Fruit fly (Drosophila melanogaster): ENCODE results near the gene fzr.

The fzr gene

dm6 chrX:4677427-4677826 is 1.9 kb downstream of the fzr start (continued):
- no peak for TF ChIP-seq CG6854 (GFP tag; optimal IDR thresholded peaks at IDR 0.05)
- TF ChIP-seq ham (GFP tag; IDR thresholded peaks at IDR 0.05), result no peak
- TF ChIP-seq CG7839 (tag; optimal IDR thresholded peaks at IDR 0.05), result no peak
- no peak for TF ChIP-seq seq (GFP tag; IDR thresholded peaks at IDR 0.05)
- TF ChIP-seq CG15479 (GFP tag; optimal IDR thresholded peaks at IDR 0.05), result peak; percentile 26
- TF ChIP-seq Max (GFP tag; optimal IDR thresholded peaks at IDR 0.05), result no peak
- TF ChIP-seq Hsf (GFP tag; optimal IDR thresholded peaks at IDR 0.05), result no peak
- TF ChIP-seq gsb (GFP tag; IDR thresholded peaks at IDR 0.05), result no peak
- TF ChIP-seq CG17186 (GFP tag; optimal IDR thresholded peaks at IDR 0.05), result no peak
- no peak for TF ChIP-seq CG17385 (GFP tag; optimal IDR thresholded peaks at IDR 0.05)
- no peak for TF ChIP-seq CG18262 (tag; optimal IDR thresholded peaks at IDR 0.05)
- no peak for TF ChIP-seq ara (GFP tag; IDR thresholded peaks at IDR 0.05)
- TF ChIP-seq CG11504 (tag; optimal IDR thresholded peaks at IDR 0.05), result no peak
- TF ChIP-seq Hr78 (GFP tag; optimal IDR thresholded peaks at IDR 0.05), result no peak
- TF ChIP-seq slbo (GFP tag; IDR thresholded peaks at IDR 0.05), result no peak
- TF ChIP-seq phol (tag; optimal IDR thresholded peaks at IDR 0.05), result no peak
- TF ChIP-seq HLHmδ (GFP tag; optimal IDR thresholded peaks at IDR 0.05), result peak; percentile 26
- TF ChIP-seq pzg (GFP tag; optimal IDR thresholded peaks at IDR 0.05), result no peak
- TF ChIP-seq Bgb (GFP tag; IDR thresholded peaks at IDR 0.05; ENCODE audit: partially characterized antibody), result no peak
- TF ChIP-seq Eip74EF (GFP tag; optimal IDR thresholded peaks at IDR 0.05), result no peak
- TF ChIP-seq Scr (GFP tag; IDR thresholded peaks at IDR 0.05; ENCODE audit: partially characterized antibody), result no peak
- TF ChIP-seq Hr39 (optimal IDR thresholded peaks at IDR 0.05), result no peak
- peak; percentile 16 for TF ChIP-seq Med (GFP tag)
- TF ChIP-seq MBD-R2 (GFP tag; IDR thresholded peaks at IDR 0.05), result no peak
- no peak for TF ChIP-seq ewg (GFP tag; optimal IDR thresholded peaks at IDR 0.05)
- no peak for TF ChIP-seq YL-1 (GFP tag; optimal IDR thresholded peaks at IDR 0.05)
- peak; percentile 40 for TF ChIP-seq CG15696 (tag; optimal IDR thresholded peaks at IDR 0.05)
- no peak for TF ChIP-seq CG10431 (GFP tag; optimal IDR thresholded peaks at IDR 0.05)
- no peak for TF ChIP-seq Dfd (GFP tag; optimal IDR thresholded peaks at IDR 0.05)
- no peak for TF ChIP-seq CG2712 (tag; optimal IDR thresholded peaks at IDR 0.05)
- TF ChIP-seq bbx (GFP tag; IDR thresholded peaks at IDR 0.05; ENCODE audit: partially characterized antibody), result no peak
- no peak for TF ChIP-seq Six4 (GFP tag; optimal IDR thresholded peaks at IDR 0.05)
- TF ChIP-seq Xrp1 (GFP tag; IDR thresholded peaks at IDR 0.05), result 0 out of 2 replicates have a peak, but pooled peaks have one; percentile 30
- no peak for TF ChIP-seq CG11695 (GFP tag; IDR thresholded peaks at IDR 0.05)
- no peak for TF ChIP-seq CG34422 (GFP tag; IDR thresholded peaks at IDR 0.05)
- TF ChIP-seq az2 (GFP tag; optimal IDR thresholded peaks at IDR 0.05), result no peak
- no peak for TF ChIP-seq E2f2 (GFP tag; IDR thresholded peaks at IDR 0.05)
- TF ChIP-seq CG2889 (GFP tag; IDR thresholded peaks at IDR 0.05), result no peak
- no peak for TF ChIP-seq Sin3A (optimal IDR thresholded peaks at IDR 0.05)
- no peak for TF ChIP-seq Rx (GFP tag; IDR thresholded peaks at IDR 0.05)
- TF ChIP-seq vnd (GFP tag; IDR thresholded peaks at IDR 0.05; ENCODE audit: partially characterized antibody), result no peak
- TF ChIP-seq zf30C (GFP tag; optimal IDR thresholded peaks at IDR 0.05), result no peak
- TF ChIP-seq ind (GFP tag; optimal IDR thresholded peaks at IDR 0.05), result no peak
- TF ChIP-seq aop (GFP tag; IDR thresholded peaks at IDR 0.05), result no peak
- TF ChIP-seq sd (tag; optimal IDR thresholded peaks at IDR 0.05), result peak; percentile 43
- no peak for TF ChIP-seq CG8478 (optimal IDR thresholded peaks at IDR 0.05)
- no peak for TF ChIP-seq cg (GFP tag; optimal IDR thresholded peaks at IDR 0.05)
- no peak for TF ChIP-seq CG9932 (GFP tag; IDR thresholded peaks at IDR 0.05)
- TF ChIP-seq CG8290 (GFP tag; optimal IDR thresholded peaks at IDR 0.05), result no peak
- TF ChIP-seq CG8290 (tag; optimal IDR thresholded peaks at IDR 0.05), result peak in 1 of 2 experiments; percentile 3
- peak; percentile 44 for TF ChIP-seq CG33557 (GFP tag; optimal IDR thresholded peaks at IDR 0.05)
- no peak for TF ChIP-seq Dp (GFP tag; optimal IDR thresholded peaks at IDR 0.05)
- TF ChIP-seq CG43689 (GFP tag; IDR thresholded peaks at IDR 0.05), result no peak
